Fruit fly (Drosophila melanogaster): ENCODE measurements around the gene CG17193.

Gene CG17193

DNA sequence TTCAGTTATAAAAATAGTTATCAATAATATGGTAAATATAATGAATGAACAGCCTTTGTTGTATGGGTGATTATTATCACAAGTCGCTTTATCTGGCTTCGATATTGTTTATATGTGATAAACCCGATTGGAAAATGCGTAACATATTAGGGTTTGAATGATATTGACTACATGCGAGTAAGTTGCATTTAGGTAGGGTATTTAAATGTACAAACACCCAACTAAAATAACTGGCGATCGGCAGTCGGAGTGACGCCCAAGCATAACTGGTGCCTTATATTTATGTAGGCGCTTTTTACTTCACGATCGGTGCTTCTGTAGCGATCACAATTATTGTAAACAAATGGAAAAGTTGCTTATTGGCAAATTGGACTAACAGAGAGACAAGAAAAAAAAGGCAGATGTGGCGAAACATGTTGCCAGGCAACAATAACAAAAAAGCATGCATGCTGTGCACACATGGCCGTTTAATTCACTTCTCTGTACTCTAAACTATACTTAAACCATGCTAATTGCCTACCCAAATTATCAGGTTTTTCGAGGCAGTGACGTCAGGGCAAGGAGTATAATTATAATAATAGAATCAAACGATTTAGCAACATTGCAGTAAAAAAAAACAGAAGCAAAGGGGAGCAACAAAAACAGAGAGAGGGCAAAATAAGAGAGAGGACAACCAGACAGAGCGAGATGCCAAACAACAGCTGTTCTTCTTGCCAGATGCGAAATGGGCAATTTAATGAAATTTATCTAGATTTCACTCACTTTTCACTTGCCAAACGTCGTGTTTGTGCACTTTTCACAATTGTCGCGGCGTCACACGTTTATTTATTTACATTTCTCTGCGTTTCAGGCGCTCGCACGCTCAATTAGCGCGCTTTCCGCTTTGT, 48.3 kb downstream of the CG17193 start:
- no peak for TF ChIP-seq Jra (GFP tag; optimal IDR thresholded peaks at IDR 0.05)

DNA sequence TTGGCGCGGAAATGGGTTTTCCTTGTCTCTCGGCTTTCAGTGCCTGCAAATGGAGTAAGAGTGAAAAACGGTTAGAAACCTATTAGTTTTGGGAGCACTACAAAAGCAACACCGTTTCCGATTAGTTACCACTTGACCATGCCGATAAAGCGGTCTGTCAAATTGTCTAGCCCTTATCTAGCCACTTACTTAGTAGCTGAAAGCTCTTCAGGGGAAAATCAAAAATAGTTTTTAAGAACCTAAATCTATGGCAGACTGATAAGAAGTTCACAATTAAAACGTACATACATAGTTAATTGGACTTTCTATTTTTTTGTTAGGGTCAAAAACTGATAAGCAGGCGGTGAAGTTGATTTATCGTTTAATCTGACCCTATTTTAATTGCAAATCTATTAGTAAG, 49.3 kb downstream of the CG17193 start:
- TF ChIP-seq OdsH (GFP tag; optimal IDR thresholded peaks at IDR 0.05) (no peak), Hr78 (GFP tag; optimal IDR thresholded peaks at IDR 0.05) (no peak), woc (GFP tag; optimal IDR thresholded peaks at IDR 0.05) (no peak), br (GFP tag; optimal IDR thresholded peaks at IDR 0.05) (no peak), rgr (GFP tag; optimal IDR thresholded peaks at IDR 0.05) (no peak), Abd-B (GFP tag; optimal IDR thresholded peaks at IDR 0.05) (no peak), sage (GFP tag; optimal IDR thresholded peaks at IDR 0.05) (no peak), Jra (GFP tag; optimal IDR thresholded peaks at IDR 0.05) (no peak), Dif (GFP tag; optimal IDR thresholded peaks at IDR 0.05; ENCODE audit: partially characterized antibody) (no peak), fru (GFP tag; optimal IDR thresholded peaks at IDR 0.05) (no peak), GATAd (GFP tag; optimal IDR thresholded peaks at IDR 0.05) (no peak), ey (GFP tag; optimal IDR thresholded peaks at IDR 0.05) (no peak), jim (GFP tag; optimal IDR thresholded peaks at IDR 0.05) (no peak), Vsx2 (GFP tag; optimal IDR thresholded peaks at IDR 0.05; ENCODE audit: partially characterized antibody) (no peak), Rel (GFP tag; optimal IDR thresholded peaks at IDR 0.05) (no peak), Rel (tag; optimal IDR thresholded peaks at IDR 0.05) (no peak), lola (GFP tag; optimal IDR thresholded peaks at IDR 0.05) (no peak), psq (GFP tag; optimal IDR thresholded peaks at IDR 0.05) (no peak), CrebA (GFP tag; optimal IDR thresholded peaks at IDR 0.05; ENCODE audit: borderline replicate concordance) (no peak)

DNA sequence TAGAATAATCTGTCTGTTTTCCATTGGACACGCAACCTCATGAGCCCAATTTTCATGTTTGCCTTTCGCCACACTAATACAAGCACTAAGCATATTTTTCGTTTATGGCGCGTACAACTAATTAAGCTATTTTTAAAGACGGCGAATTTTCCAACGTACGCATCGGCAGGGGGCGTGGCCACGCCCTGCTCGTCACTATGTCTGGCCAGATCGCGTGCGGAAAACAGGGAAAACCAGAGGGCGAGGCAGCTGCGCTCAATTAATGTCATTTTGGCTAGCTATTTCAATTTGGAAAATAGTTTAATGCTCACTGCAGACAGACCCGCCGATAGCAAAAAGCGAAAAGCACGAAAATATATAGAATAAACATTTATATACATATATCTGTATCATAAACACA, 51.2 kb downstream of the CG17193 start:
- TF ChIP-seq psq (GFP tag; optimal IDR thresholded peaks at IDR 0.05) (no peak), CrebA (GFP tag; optimal IDR thresholded peaks at IDR 0.05; ENCODE audit: borderline replicate concordance) (no peak), dsf (GFP tag; optimal IDR thresholded peaks at IDR 0.05; ENCODE audit: borderline replicate concordance) (no peak), tai (GFP tag; optimal IDR thresholded peaks at IDR 0.05) (no peak), Rel (GFP tag; optimal IDR thresholded peaks at IDR 0.05) (no peak), Rel (tag; optimal IDR thresholded peaks at IDR 0.05) (no peak), lola (GFP tag; optimal IDR thresholded peaks at IDR 0.05) (no peak), Hr78 (GFP tag; optimal IDR thresholded peaks at IDR 0.05) (no peak), Abd-B (GFP tag; optimal IDR thresholded peaks at IDR 0.05) (no peak), OdsH (GFP tag; optimal IDR thresholded peaks at IDR 0.05) (no peak), h (GFP tag; optimal IDR thresholded peaks at IDR 0.05) (no peak), Dfd (GFP tag; optimal IDR thresholded peaks at IDR 0.05) (no peak), CG9705 (GFP tag; optimal IDR thresholded peaks at IDR 0.05) (no peak), GATAd (GFP tag; optimal IDR thresholded peaks at IDR 0.05) (no peak)

DNA sequence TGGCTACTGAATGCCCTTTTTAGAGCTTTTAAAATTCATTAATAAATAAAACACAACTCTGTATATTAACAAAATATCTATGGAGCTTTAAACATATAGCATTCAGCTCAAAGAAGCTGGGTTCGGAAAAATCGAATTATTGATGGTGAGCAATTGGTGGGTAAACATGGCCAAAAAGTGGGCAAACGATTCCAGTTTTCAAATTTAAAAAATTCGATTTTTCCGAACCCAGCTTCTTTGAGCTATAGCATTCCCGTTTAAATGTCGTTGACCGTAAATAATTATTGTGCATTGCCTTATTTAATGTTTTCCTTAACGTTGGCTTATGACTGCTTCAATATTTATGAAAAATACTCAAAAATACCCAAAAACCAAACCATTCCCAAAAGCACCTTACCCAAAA, 54.3 kb downstream of the CG17193 start:
- TF ChIP-seq pan (optimal IDR thresholded peaks at IDR 0.05) (no peak), CrebA (GFP tag; optimal IDR thresholded peaks at IDR 0.05; ENCODE audit: borderline replicate concordance) (no peak), Sp1 (GFP tag; optimal IDR thresholded peaks at IDR 0.05) (peak; percentile 43), fru (GFP tag; optimal IDR thresholded peaks at IDR 0.05) (peak; percentile 44), jim (GFP tag; optimal IDR thresholded peaks at IDR 0.05) (no peak), br (GFP tag; optimal IDR thresholded peaks at IDR 0.05) (peak; percentile 8), sv (GFP tag; optimal IDR thresholded peaks at IDR 0.05) (no peak), foxo (GFP tag; optimal IDR thresholded peaks at IDR 0.05) (peak in 1 of 2 experiments; percentile 31), lola (GFP tag; optimal IDR thresholded peaks at IDR 0.05) (no peak), dl (GFP tag; optimal IDR thresholded peaks at IDR 0.05; ENCODE audit: insufficient read depth in 1 of 2, partially characterized antibody in 2 of 2) (no peak), OdsH (GFP tag; optimal IDR thresholded peaks at IDR 0.05) (peak; percentile 9), sage (GFP tag; optimal IDR thresholded peaks at IDR 0.05) (no peak), HLH106 (tag; optimal IDR thresholded peaks at IDR 0.05) (peak; percentile 38), Dif (GFP tag; optimal IDR thresholded peaks at IDR 0.05; ENCODE audit: partially characterized antibody) (no peak), Myc (optimal IDR thresholded peaks at IDR 0.05) (no peak), CG9705 (GFP tag; optimal IDR thresholded peaks at IDR 0.05) (no peak), Rel (GFP tag; optimal IDR thresholded peaks at IDR 0.05) (no peak), Rel (tag; optimal IDR thresholded peaks at IDR 0.05) (no peak), Mio (GFP tag; optimal IDR thresholded peaks at IDR 0.05) (no peak), tai (GFP tag; optimal IDR thresholded peaks at IDR 0.05) (no peak), N (GFP tag; optimal IDR thresholded peaks at IDR 0.05) (no peak), usp (GFP tag; optimal IDR thresholded peaks at IDR 0.05) (no peak), CG32264 (GFP tag; optimal IDR thresholded peaks at IDR 0.05) (no peak), Hr83 (GFP tag; optimal IDR thresholded peaks at IDR 0.05; ENCODE audit: poor library complexity, severe bottlenecking) (no peak), psq (GFP tag; optimal IDR thresholded peaks at IDR 0.05) (peak; percentile 37), Hr78 (GFP tag; optimal IDR thresholded peaks at IDR 0.05) (no peak), Abd-B (GFP tag; optimal IDR thresholded peaks at IDR 0.05) (no peak), ey (GFP tag; optimal IDR thresholded peaks at IDR 0.05) (no peak), h (GFP tag; optimal IDR thresholded peaks at IDR 0.05) (peak; percentile 23), GATAd (GFP tag; optimal IDR thresholded peaks at IDR 0.05) (no peak), brk (GFP tag; optimal IDR thresholded peaks at IDR 0.05) (no peak), Jra (GFP tag; optimal IDR thresholded peaks at IDR 0.05) (no peak), Hnf4 (GFP tag; optimal IDR thresholded peaks at IDR 0.05) (peak; percentile 6), dmrt93B (GFP tag; optimal IDR thresholded peaks at IDR 0.05) (peak; percentile 26), Vsx2 (GFP tag; optimal IDR thresholded peaks at IDR 0.05; ENCODE audit: partially characterized antibody) (no peak), Dfd (GFP tag; optimal IDR thresholded peaks at IDR 0.05) (no peak)

All from whole organism, wandering third instar larva.